Fruit fly (Drosophila melanogaster): ENCODE results near the gene CG9691.

Gene CG9691

DNA sequence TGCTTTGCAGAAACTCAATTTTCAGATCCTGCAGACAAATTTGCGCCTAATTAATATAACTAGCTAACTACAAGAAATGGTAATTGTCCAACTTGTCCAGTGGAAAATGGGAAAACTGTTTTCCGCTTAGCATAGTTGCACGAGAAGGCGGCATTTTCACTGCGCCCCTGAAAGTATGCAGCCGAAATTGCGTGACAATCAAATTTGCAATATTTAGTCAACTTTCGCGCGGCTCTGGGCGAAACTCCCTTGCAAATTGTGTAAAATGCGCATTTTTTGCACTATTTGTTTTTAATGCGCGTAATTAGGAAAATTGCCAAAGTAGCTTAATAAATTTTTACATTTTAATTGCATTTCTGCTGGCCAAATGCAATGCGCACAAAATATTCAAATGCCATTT, 5.4 kb downstream of the CG9691 start:
- TF ChIP-seq toe (GFP tag; optimal IDR thresholded peaks at IDR 0.05) (no peak), CG5204 (GFP tag; optimal IDR thresholded peaks at IDR 0.05) (no peak), CG7045 (GFP tag; optimal IDR thresholded peaks at IDR 0.05) (no peak), CG33017 (tag; optimal IDR thresholded peaks at IDR 0.05) (no peak), Mnt (GFP tag; optimal IDR thresholded peaks at IDR 0.05) (no peak), pad (GFP tag; optimal IDR thresholded peaks at IDR 0.05) (no peak), CG12768 (GFP tag; optimal IDR thresholded peaks at IDR 0.05) (no peak), Clk (GFP tag; optimal IDR thresholded peaks at IDR 0.05) (no peak), tj (GFP tag; optimal IDR thresholded peaks at IDR 0.05) (no peak), cic (GFP tag; optimal IDR thresholded peaks at IDR 0.05) (no peak), ovo (GFP tag; optimal IDR thresholded peaks at IDR 0.05) (no peak), CG14711 (tag; optimal IDR thresholded peaks at IDR 0.05) (no peak), kay (GFP tag; ENCODE audit: borderline replicate concordance) (no peak), CG7101 (tag; optimal IDR thresholded peaks at IDR 0.05) (no peak), bab1 (GFP tag; optimal IDR thresholded peaks at IDR 0.05) (no peak), CG1620 (GFP tag; optimal IDR thresholded peaks at IDR 0.05) (no peak), CG11617 (GFP tag; optimal IDR thresholded peaks at IDR 0.05) (no peak)

DNA sequence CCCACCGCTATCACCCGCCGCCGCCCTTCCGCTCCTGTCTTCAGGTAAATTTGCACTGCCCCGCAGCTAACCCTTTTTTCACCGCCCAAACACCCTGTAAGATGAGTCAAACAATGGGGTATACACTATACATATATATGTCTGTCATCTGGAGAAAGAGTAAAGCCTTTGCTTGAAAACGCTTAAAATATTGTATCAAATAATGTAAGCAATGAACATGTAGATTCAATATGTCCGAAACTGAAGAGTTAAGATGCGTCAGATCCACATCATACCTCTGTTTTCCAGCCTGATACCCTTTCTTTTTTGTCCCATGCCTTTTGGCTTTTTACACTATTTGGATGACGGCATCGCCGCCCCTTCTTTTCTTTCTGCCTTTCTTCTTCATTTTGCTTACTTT, 8.6 kb downstream of the CG9691 start:
- TF ChIP-seq CG7045 (GFP tag; optimal IDR thresholded peaks at IDR 0.05) (no peak), Crg-1 (GFP tag; optimal IDR thresholded peaks at IDR 0.05) (no peak), bab1 (GFP tag; optimal IDR thresholded peaks at IDR 0.05) (peak; percentile 36), cnc (optimal IDR thresholded peaks at IDR 0.05) (no peak)

DNA sequence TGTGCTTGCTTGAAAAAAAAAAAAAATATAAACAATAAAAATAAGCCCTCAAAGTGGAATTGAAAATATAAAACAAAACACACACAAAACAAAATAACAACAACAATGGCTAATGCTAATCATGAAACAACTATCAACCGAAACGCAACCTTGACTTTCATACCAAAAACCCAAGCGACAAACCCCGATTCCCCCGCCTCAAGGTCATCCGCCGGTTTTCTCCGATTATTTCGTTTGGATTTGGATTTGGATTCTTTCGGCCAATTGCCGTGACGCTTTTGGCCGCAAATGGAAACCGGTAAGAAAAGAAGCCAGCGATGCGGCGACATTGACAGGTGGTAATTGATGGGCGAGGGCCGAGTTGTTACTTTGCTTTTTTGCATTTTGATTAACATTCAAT, 13.4 kb downstream of the CG9691 start:
- no peak for TF ChIP-seq Crg-1 (GFP tag; optimal IDR thresholded peaks at IDR 0.05)
- TF ChIP-seq pad (GFP tag; optimal IDR thresholded peaks at IDR 0.05), result no peak
- TF ChIP-seq tj (GFP tag; optimal IDR thresholded peaks at IDR 0.05), result no peak

DNA sequence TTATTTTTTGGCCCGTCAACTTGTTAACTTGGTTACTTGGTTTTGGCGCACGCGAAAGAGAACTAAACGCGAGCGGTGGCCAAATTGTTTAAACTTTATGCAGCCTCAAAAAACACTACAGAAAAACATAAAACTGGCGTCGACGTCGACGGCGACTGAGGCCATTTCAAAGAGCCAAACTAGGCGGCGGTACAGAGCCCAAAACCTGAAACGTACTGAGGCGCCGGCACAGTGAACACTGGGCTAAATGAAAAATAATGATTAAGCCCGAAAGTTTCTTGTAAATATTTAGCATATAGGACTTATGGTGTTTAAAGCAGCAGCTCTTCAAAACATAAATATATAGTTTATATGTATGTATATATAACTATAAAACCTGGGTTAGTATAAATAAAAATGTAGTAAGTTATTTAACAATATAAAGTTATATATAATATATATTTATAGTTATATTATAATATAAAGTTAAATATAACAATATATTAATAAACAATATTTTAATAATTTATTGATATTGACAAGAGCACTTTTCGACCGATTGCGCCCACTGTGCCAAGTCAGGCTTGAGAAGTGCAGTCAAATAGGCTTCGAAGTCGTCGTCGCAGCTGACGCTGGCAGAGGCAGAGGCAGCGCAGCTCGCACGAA, 15.4 kb downstream of the CG9691 start, which contains the start of gene CG15249:
CG15249 (minus strand) TSS at position 51 of the 645 bp plus-strand sequence.
- TF ChIP-seq CG11617 (GFP tag; optimal IDR thresholded peaks at IDR 0.05) (no peak), Hr96 (GFP tag; optimal IDR thresholded peaks at IDR 0.05) (no peak), Crg-1 (GFP tag; optimal IDR thresholded peaks at IDR 0.05) (no peak), CG5204 (GFP tag; optimal IDR thresholded peaks at IDR 0.05) (no peak), CG7101 (tag; optimal IDR thresholded peaks at IDR 0.05) (no peak)

DNA sequence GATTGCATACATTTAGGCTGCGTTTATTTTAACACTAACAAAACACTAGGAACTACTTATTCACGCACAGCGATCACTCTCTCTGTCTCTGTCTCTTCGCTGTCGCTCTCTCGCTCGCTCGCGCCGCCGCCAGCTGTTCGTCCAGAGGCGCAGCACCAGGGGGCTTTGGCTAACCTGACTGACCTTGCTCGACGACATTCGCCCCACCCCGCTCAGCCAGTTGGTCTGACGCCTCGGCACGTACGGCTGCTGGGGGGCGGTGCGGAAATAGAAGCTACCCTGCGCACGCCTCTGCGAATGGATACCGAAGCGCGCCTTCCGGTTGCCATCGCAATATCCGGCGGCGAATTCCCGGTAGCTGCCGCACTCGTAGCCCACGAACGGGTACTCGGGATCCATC, 25.1 kb downstream of the CG9691 start:
- no peak for TF ChIP-seq Hr96 (GFP tag; optimal IDR thresholded peaks at IDR 0.05)
- no peak for TF ChIP-seq CG12768 (GFP tag; optimal IDR thresholded peaks at IDR 0.05)
- no peak for TF ChIP-seq Mnt (GFP tag; optimal IDR thresholded peaks at IDR 0.05)
- no peak for TF ChIP-seq CG7045 (GFP tag; optimal IDR thresholded peaks at IDR 0.05)
- TF ChIP-seq ovo (GFP tag; optimal IDR thresholded peaks at IDR 0.05), result no peak

DNA sequence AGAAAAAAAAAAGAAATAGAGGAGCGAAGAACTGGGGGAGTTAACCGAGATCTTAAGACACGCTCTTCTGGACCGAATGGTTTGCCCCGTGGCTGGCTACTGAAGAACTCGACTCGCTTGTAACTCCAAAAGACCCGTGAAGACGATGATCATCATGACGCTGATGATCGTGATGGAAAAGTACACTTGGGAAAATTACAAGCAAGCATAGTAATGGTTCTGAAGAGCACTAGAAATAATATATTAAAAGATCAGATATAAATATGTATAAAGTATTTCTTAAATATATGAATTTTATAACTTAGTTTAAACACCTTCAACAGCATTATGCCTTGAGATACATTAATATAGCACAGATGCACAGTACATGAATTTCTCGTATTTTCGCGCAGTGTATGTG, 26.8 kb downstream of the CG9691 start, which contains the start of gene CG1986:
CG1986 (minus strand) TSS at position 101 of the 400 bp plus-strand sequence.
- TF ChIP-seq CG7045 (GFP tag; optimal IDR thresholded peaks at IDR 0.05) (no peak), CG5204 (GFP tag; optimal IDR thresholded peaks at IDR 0.05) (no peak), Mnt (GFP tag; optimal IDR thresholded peaks at IDR 0.05) (no peak), CG33017 (tag; optimal IDR thresholded peaks at IDR 0.05) (no peak), CG14711 (tag; optimal IDR thresholded peaks at IDR 0.05) (no peak), CG12768 (GFP tag; optimal IDR thresholded peaks at IDR 0.05) (no peak), CG7101 (tag; optimal IDR thresholded peaks at IDR 0.05) (no peak), CG11617 (GFP tag; optimal IDR thresholded peaks at IDR 0.05) (no peak), CG1620 (GFP tag; optimal IDR thresholded peaks at IDR 0.05) (no peak), Hr96 (GFP tag; optimal IDR thresholded peaks at IDR 0.05) (no peak)

DNA sequence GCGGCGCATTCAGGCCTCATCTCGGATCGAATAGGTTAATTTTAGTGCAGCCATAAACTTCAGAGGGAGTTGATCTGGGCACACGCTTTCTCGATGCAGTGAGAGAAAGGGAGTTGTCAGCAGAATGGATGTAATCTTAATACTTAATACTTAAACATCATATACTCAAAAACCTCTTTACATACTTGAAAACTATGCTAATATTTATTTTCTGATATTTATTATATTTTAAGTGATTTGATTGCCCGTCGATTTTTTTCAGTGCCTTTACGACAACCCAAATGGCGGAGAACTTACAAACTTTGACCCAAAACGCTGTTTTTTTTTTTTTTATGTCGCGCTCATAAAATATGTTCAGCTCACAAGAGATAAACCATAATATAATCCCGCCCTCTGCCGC, 27.5 kb downstream of the CG9691 start:
- TF ChIP-seq kay (GFP tag; ENCODE audit: borderline replicate concordance) (no peak), CG1620 (GFP tag; optimal IDR thresholded peaks at IDR 0.05) (no peak), pad (GFP tag; optimal IDR thresholded peaks at IDR 0.05) (no peak), Mnt (GFP tag; optimal IDR thresholded peaks at IDR 0.05) (no peak), cic (GFP tag; optimal IDR thresholded peaks at IDR 0.05) (no peak)

DNA sequence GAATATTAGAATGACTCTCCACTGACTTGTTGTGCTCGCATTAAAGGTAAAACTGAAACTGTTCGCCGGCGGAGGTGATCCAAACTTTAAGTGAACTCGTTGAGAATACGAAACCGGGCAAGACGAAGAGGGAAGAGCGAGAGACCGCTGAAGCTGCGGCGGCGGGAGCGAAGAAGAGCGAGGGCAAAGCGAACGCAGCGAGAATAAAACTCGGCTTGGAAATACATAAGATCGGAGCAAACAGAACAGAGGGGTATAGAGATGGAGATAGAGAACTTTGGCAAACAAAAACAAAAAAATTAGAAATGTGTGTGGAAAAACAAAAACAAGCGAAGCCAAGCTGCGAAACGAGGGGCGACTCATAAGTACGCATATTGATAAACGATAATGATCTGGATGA, 46.6 kb downstream of the CG9691 start, which contains the start of gene Idgf4:
Idgf4 (minus strand) TSS at position 67 of the 400 bp plus-strand sequence.
- TF ChIP-seq ovo (GFP tag; optimal IDR thresholded peaks at IDR 0.05) (peak; percentile 8), CG33017 (tag; optimal IDR thresholded peaks at IDR 0.05) (no peak), CG7101 (tag; optimal IDR thresholded peaks at IDR 0.05) (no peak)
